Fruit fly (Drosophila melanogaster) whole organism, adult: ENCODE data around the gene CYLD.

Source experiments
- CG11617 ChIP-seq: fragments of 200-800 bp; sonication (Bioruptor generic); optimal IDR thresholded peaks from 2 replicates; lab custom pipeline; 2017; ENCODE audit warnings: mild to moderate bottlenecking, missing biosample characterization, missing genetic modification reagents, missing genetic modification characterization
- CG12768 ChIP-seq: fragments of 200-800 bp; sonication (Bioruptor generic); optimal IDR thresholded peaks from 2 replicates; lab custom pipeline; 2017; ENCODE audit warnings: missing biosample characterization, missing genetic modification characterization, mild to moderate bottlenecking, moderate library complexity, missing genetic modification reagents
- CG14711 ChIP-seq: fragments of 200-800 bp; sonication (Bioruptor generic); optimal IDR thresholded peaks from 2 replicates; lab custom pipeline; 2018; ENCODE audit warnings: missing biosample characterization, mild to moderate bottlenecking, missing genetic modification characterization, moderate library complexity
- CG1620 ChIP-seq: fragments of 200-800 bp; sonication (Bioruptor generic); optimal IDR thresholded peaks from 2 replicates; lab custom pipeline; 2016; ENCODE audit warnings: missing biosample characterization, missing genetic modification characterization
- CG33017 ChIP-seq: fragments of 200-800 bp; sonication (Bioruptor generic); optimal IDR thresholded peaks from 2 replicates; lab custom pipeline; 2018; ENCODE audit warnings: missing biosample characterization, mild to moderate bottlenecking, missing genetic modification characterization, moderate library complexity
- CG5204 ChIP-seq: fragments of 200-800 bp; sonication (Bioruptor generic); optimal IDR thresholded peaks from 2 replicates; lab custom pipeline; 2016; ENCODE audit warnings: missing biosample characterization, missing genetic modification characterization
- CG7045 ChIP-seq: fragments of 200-800 bp; sonication (Bioruptor generic); optimal IDR thresholded peaks from 2 replicates; lab custom pipeline; 2017; ENCODE audit warnings: missing biosample characterization, mild to moderate bottlenecking, missing genetic modification characterization
- CG7101 ChIP-seq: fragments of 200-800 bp; sonication (Bioruptor generic); optimal IDR thresholded peaks from 2 replicates; lab custom pipeline; 2018; ENCODE audit warnings: missing biosample characterization, mild to moderate bottlenecking, missing genetic modification characterization, moderate library complexity
- Clk ChIP-seq: fragments of 200-800 bp; sonication (Bioruptor generic); optimal IDR thresholded peaks from 2 replicates; lab custom pipeline; 2017; ENCODE audit warnings: missing biosample characterization, missing genetic modification characterization
- Crg-1 ChIP-seq: fragments of 200-800 bp; sonication (Bioruptor generic); optimal IDR thresholded peaks from 2 replicates; lab custom pipeline; 2016; ENCODE audit warnings: missing biosample characterization, missing genetic modification characterization
- Hr96 ChIP-seq: fragments of 200-800 bp; sonication (Bioruptor generic); optimal IDR thresholded peaks from 2 replicates; lab custom pipeline; 2016; ENCODE audit warnings: missing biosample characterization, missing genetic modification characterization
- Mnt ChIP-seq: fragments of 200-800 bp; sonication (Bioruptor generic); optimal IDR thresholded peaks from 2 replicates; lab custom pipeline; 2016; ENCODE audit warnings: missing biosample characterization, mild to moderate bottlenecking, missing genetic modification characterization
- bab1 ChIP-seq: fragments of 200-800 bp; sonication (Bioruptor generic); optimal IDR thresholded peaks from 3 replicates; lab custom pipeline; 2019; ENCODE audit warnings: missing biosample characterization, mild to moderate bottlenecking, missing genetic modification characterization, moderate library complexity
- cic ChIP-seq: fragments of 200-800 bp; sonication (Bioruptor generic); optimal IDR thresholded peaks from 2 replicates; lab custom pipeline; 2017; ENCODE audit warnings: missing biosample characterization, mild to moderate bottlenecking, missing genetic modification characterization, moderate library complexity
- cnc ChIP-seq, 2 experiments: fragments of >200 bp; optimal IDR thresholded peaks; 2 replicates each; lab custom pipeline; 2017
- kay ChIP-seq: fragments of 200-800 bp; sonication (Bioruptor generic); peaks from one replicate; lab custom pipeline; 2016; ENCODE audit warnings: missing biosample characterization, missing genetic modification characterization, borderline replicate concordance
- ovo ChIP-seq: fragments of 200-800 bp; sonication (Bioruptor generic); optimal IDR thresholded peaks from 2 replicates; lab custom pipeline; 2016; ENCODE audit warnings: missing biosample characterization, missing genetic modification characterization
- pad ChIP-seq: fragments of 200-800 bp; sonication (Bioruptor generic); optimal IDR thresholded peaks from 3 replicates; lab custom pipeline; 2017; ENCODE audit warnings: missing biosample characterization, missing genetic modification characterization, mild to moderate bottlenecking, moderate library complexity, missing genetic modification reagents
- tj ChIP-seq: fragments of 200-800 bp; sonication (Bioruptor generic); optimal IDR thresholded peaks from 3 replicates; lab custom pipeline; 2017; ENCODE audit warnings: missing biosample characterization, mild to moderate bottlenecking, missing genetic modification characterization, moderate library complexity
- toe ChIP-seq: fragments of 200-800 bp; sonication (Bioruptor generic); optimal IDR thresholded peaks from 2 replicates; lab custom pipeline; 2016; ENCODE audit warnings: missing biosample characterization, missing genetic modification characterization

CYLD gene

dm6 chr2L:10265129-10265528 is 34.5 kb downstream of the CYLD start, which contains the start of gene Mob3:
TSS of gene Mob3 (plus strand) at chr2L:10265336.
- peak; percentile 37 for TF ChIP-seq CG14711 (tag; lab: Kevin White, UChicago)
- TF ChIP-seq toe (GFP tag; lab: Kevin White, UChicago), result no peak
- no peak for TF ChIP-seq Mnt (GFP tag; lab: Kevin White, UChicago)
- TF ChIP-seq kay, result peak; percentile 41
- TF ChIP-seq CG7101 (tag; lab: Kevin White, UChicago), result peak; percentile 28
- no peak for TF ChIP-seq CG7045 (GFP tag; lab: Kevin White, UChicago)
- TF ChIP-seq cnc (optimal IDR thresholded peaks at IDR 0.05; lab: Kevin White, UChicago), result no peak
- no peak for TF ChIP-seq ovo
- TF ChIP-seq tj (GFP tag; lab: Kevin White, UChicago), result no peak

- TF ChIP-seq kay (peak; percentile 75), bab1 (GFP tag; lab: Kevin White, UChicago) (peak; percentile 46), CG11617 (no peak), tj (GFP tag; lab: Kevin White, UChicago) (no peak), Crg-1 (GFP tag; lab: Kevin White, UChicago) (no peak), CG14711 (tag; lab: Kevin White, UChicago) (peak; percentile 20)
Measured at dm6 chr2L:10263830-10264634, 35.6 kb downstream of the CYLD start, which contains the start of gene REPTOR-BP. TSS of gene REPTOR-BP (plus strand) at chr2L:10264125.

dm6 chr2L:10263343-10263744 is 36.3 kb downstream of the CYLD start, which contains the start of gene Rsf1:
TSS of gene Rsf1 (minus strand) at chr2L:10263554.
- TF ChIP-seq CG14711 (tag; lab: Kevin White, UChicago), result no peak
- no peak for TF ChIP-seq kay
- no peak for TF ChIP-seq Clk (GFP tag; lab: Kevin White, UChicago)

- TF ChIP-seq CG1620 (no peak), CG7101 (tag; lab: Kevin White, UChicago) (no peak), kay (peak; percentile 91), CG12768 (no peak), bab1 (GFP tag; lab: Kevin White, UChicago) (no peak), cic (GFP tag; lab: Kevin White, UChicago) (no peak), Clk (GFP tag; lab: Kevin White, UChicago) (no peak), CG7045 (GFP tag; lab: Kevin White, UChicago) (no peak)
Measured at dm6 chr2L:10261774-10262173, 37.9 kb downstream of the CYLD start.

dm6 chr2L:10260750-10261493 is 38.7 kb downstream of the CYLD start, which contains the start of gene Pten:
TSS of gene Pten (minus strand) at chr2L:10261049.
- TF ChIP-seq CG1620 (no peak), CG33017 (tag; lab: Kevin White, UChicago) (peak; percentile 28), Crg-1 (GFP tag; lab: Kevin White, UChicago) (no peak), kay (peak; percentile 91), tj (GFP tag; lab: Kevin White, UChicago) (peak; percentile 40), CG5204 (GFP tag; lab: Kevin White, UChicago) (no peak), Clk (GFP tag; lab: Kevin White, UChicago) (no peak), toe (GFP tag; lab: Kevin White, UChicago) (no peak), CG7045 (GFP tag; lab: Kevin White, UChicago) (peak; percentile 61), CG11617 (peak; percentile 27), CG12768 (peak; percentile 66), cic (GFP tag; lab: Kevin White, UChicago) (no peak), Mnt (GFP tag; lab: Kevin White, UChicago) (peak; percentile 21), bab1 (GFP tag; lab: Kevin White, UChicago) (peak; percentile 46), CG7101 (tag; lab: Kevin White, UChicago) (peak; percentile 47), ovo (no peak), pad (GFP tag; lab: Kevin White, UChicago) (peak; percentile 12), cnc (optimal IDR thresholded peaks at IDR 0.05; lab: Kevin White, UChicago) (no peak), CG14711 (tag; lab: Kevin White, UChicago) (peak; percentile 73), Hr96 (GFP tag; lab: Kevin White, UChicago) (no peak)

- TF ChIP-seq CG7045 (GFP tag; lab: Kevin White, UChicago) (no peak), kay (no peak)
Measured at dm6 chr2L:10259960-10260749, 39.5 kb downstream of the CYLD start.
